Worm (Caenorhabditis elegans) whole organism, early embryonic: Measurements from ENCODE around the gene fipr-4.

Experiments
- B0310.2 ChIP-seq: sonication (generic microtip); optimal IDR thresholded peaks from 2 replicates; lab custom pipeline; 2016; ENCODE audit warnings: mild to moderate bottlenecking, missing genetic modification characterization, missing compliant biosample characterization
- aly-1 ChIP-seq: sonication (generic microtip); optimal IDR thresholded peaks from 2 replicates; lab custom pipeline; 2016; ENCODE audit warnings: missing genetic modification characterization, missing compliant biosample characterization
- ama-1 ChIP-seq: fragments of 150-350 bp; optimal IDR thresholded peaks from 2 replicates; lab custom pipeline; 2014
- ets-7 ChIP-seq: sonication (generic microtip); optimal IDR thresholded peaks from 2 replicates; lab custom pipeline; 2016; ENCODE audit warnings: missing genotype, missing genetic modification characterization, missing compliant biosample characterization
- flt-1 ChIP-seq: fragments of 200-800 bp; sonication (Bioruptor generic); IDR thresholded peaks from 2 replicates; pipeline ENCODE4 v1.3.6; 2022; ENCODE audit warnings: missing genetic modification characterization, missing compliant biosample characterization
- hmbx-1 ChIP-seq: sonication (generic microtip); optimal IDR thresholded peaks from 2 replicates; lab custom pipeline; 2016; ENCODE audit warnings: mild to moderate bottlenecking, missing genetic modification characterization, missing compliant biosample characterization
- hmg-4 ChIP-seq: fragments of 200-800 bp; sonication (Bioruptor generic); optimal IDR thresholded peaks from 2 replicates; lab custom pipeline; 2018; ENCODE audit warnings: mild to moderate bottlenecking, missing genetic modification characterization, missing compliant biosample characterization
- hnd-1 ChIP-seq: sonication (generic microtip); optimal IDR thresholded peaks from 2 replicates; lab custom pipeline; 2016; ENCODE audit warnings: missing genetic modification characterization, missing compliant biosample characterization
- pes-1 ChIP-seq: fragments of 200-800 bp; sonication (Bioruptor generic); IDR thresholded peaks from 2 replicates; pipeline ENCODE4 v1.3.6; 2022; ENCODE audit warnings: missing genetic modification reagents, missing genetic modification characterization, missing compliant biosample characterization
- scrt-1 ChIP-seq: fragments of 200-800 bp; sonication (Bioruptor generic); IDR thresholded peaks from 2 replicates; pipeline ENCODE4 v1.3.6; 2022; ENCODE audit warnings: missing genetic modification characterization, missing compliant biosample characterization
- tra-4 ChIP-seq: sonication (generic microtip); optimal IDR thresholded peaks from 2 replicates; lab custom pipeline; 2017; ENCODE audit warnings: missing genetic modification characterization, missing compliant biosample characterization

DNA sequence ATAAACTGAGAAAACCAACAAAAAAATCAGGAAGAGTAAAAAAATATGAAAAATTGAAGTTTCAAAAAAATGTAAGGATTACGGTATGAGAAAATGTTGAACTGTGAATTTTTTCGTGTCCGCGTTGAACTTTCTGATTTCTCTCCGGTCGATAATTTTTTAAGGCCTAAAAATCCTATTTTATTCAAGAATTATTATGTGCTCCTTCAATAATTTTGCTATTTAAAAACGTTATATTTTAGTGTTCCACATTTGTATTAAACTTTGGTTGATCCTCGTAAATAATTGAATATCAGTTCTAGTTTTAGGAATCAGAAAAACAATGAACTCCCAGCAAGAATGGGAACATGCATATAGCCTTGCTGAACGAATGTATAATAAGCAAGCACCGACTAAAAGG, 15.6 kb downstream of the fipr-4 start, which contains the start of gene hpo-40:
- no peak for TF ChIP-seq pes-1 (GFP tag; lab: Robert Waterston, UW)
- no peak for TF ChIP-seq ama-1
- TF ChIP-seq flt-1: no peak
- no peak for TF ChIP-seq hnd-1
- no peak for TF ChIP-seq aly-1 (tag; lab: Kevin White, UChicago)
- no peak for TF ChIP-seq scrt-1 (GFP tag; lab: Robert Waterston, UW)
- TF ChIP-seq B0310.2: no peak
- no peak for TF ChIP-seq hmbx-1 (tag; lab: Kevin White, UChicago)
- no peak for TF ChIP-seq tra-4 (tag; lab: Kevin White, UChicago)
- no peak for TF ChIP-seq ets-7
- TF ChIP-seq hmg-4: no peak
